Worm (Caenorhabditis elegans) whole organism, L1 larva: ENCODE data around the gene oac-1.

ENCODE experiments used
- alr-1 ChIP-seq: fragments of 200-800 bp; sonication (Bioruptor generic); optimal IDR thresholded peaks from 2 replicates; lab custom pipeline; 2018; ENCODE audit warnings: borderline replicate concordance, mild to moderate bottlenecking, missing genetic modification characterization, missing compliant biosample characterization
- ama-1 ChIP-seq: fragments of 150-350 bp; optimal IDR thresholded peaks from 2 replicates; lab custom pipeline; 2014
- ceh-82 ChIP-seq, 3 experiments: fragments of 150-350 bp in 1 of 3; sonication (generic microtip) in 2 of 3; optimal IDR thresholded peaks; 2 replicates each; lab custom pipeline; 2014 to 2017; ENCODE audit warnings: missing biosample characterization in 3 of 3, missing genetic modification characterization in 3 of 3
- ceh-90 ChIP-seq: sonication (generic microtip); optimal IDR thresholded peaks from 2 replicates; lab custom pipeline; 2016; ENCODE audit warnings: missing genetic modification characterization, missing compliant biosample characterization
- efl-1 ChIP-seq, 4 experiments: fragments of 150-350 bp; optimal IDR thresholded peaks in 3 of 4; peaks in 1 of 4; 1 replicate in 1 of 4; 2 replicates in 3 of 4; lab custom pipeline; 2014; ENCODE audit warnings: missing biosample characterization in 2 of 4, missing genetic modification characterization in 2 of 4, missing genetic modification reagents in 2 of 4
- elt-2 ChIP-seq: sonication (generic microtip); optimal IDR thresholded peaks from 2 replicates; lab custom pipeline; 2016; ENCODE audit warnings: missing genetic modification characterization, mild to moderate bottlenecking, inconsistent platforms, missing compliant biosample characterization, missing genetic modification reagents
- lin-35 ChIP-seq, 2 experiments: fragments of 150-350 bp; optimal IDR thresholded peaks; 2 replicates each; lab custom pipeline; 2014; ENCODE audit warnings: missing biosample characterization in 2 of 2, missing genetic modification characterization in 2 of 2, missing genetic modification reagents in 2 of 2
- mef-2 ChIP-seq: fragments of 150-350 bp; optimal IDR thresholded peaks from 2 replicates; lab custom pipeline; 2014; ENCODE audit warnings: missing biosample characterization, missing genetic modification characterization
- pag-3 ChIP-seq: sonication (generic microtip); optimal IDR thresholded peaks from 2 replicates; lab custom pipeline; 2017; ENCODE audit warnings: missing genetic modification characterization, mild to moderate bottlenecking, missing compliant biosample characterization, antibody characterized with exemption, borderline replicate concordance; ENCODE audit not compliant: insufficient read depth

DNA sequence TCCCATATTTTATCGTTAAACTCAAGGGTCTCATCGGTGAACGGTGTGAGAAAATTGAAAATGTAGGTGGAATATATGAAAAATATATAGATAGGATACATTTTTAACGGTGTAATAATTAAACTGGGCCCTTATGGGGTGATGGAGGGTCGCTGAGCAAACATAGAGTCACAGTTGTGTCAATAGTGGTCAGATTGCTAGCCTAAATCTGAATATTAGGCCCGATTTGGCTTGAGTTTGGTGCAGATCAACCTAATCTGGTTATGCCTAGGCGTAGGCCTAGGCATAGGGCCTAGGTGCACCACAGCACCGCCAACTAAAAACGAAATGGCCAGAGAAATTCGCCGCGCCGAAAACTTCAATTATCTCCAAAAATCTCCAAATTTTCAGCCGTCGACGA, 42.2 kb downstream of the oac-1 start, which contains the start of gene phy-4:
- no peak for TF ChIP-seq elt-2
- no peak for TF ChIP-seq alr-1 (tag; lab: Kevin White, UChicago)
- no peak for TF ChIP-seq pag-3 (tag; lab: Kevin White, UChicago)
- TF ChIP-seq ceh-90 (tag; lab: Kevin White, UChicago): no peak
- no peak for TF ChIP-seq ama-1 (lab: Kevin White, UChicago)
- TF ChIP-seq lin-35 (GFP tag; optimal IDR thresholded peaks at IDR 0.05; lab: Kevin White, UChicago): no peak
- no peak for TF ChIP-seq mef-2
- TF ChIP-seq ceh-82 (tag; optimal IDR thresholded peaks at IDR 0.05; lab: Kevin White, UChicago): no peak
- no peak for TF ChIP-seq efl-1 (optimal IDR thresholded peaks at IDR 0.05; lab: Kevin White, UChicago)
- TF ChIP-seq efl-1 (GFP tag; optimal IDR thresholded peaks at IDR 0.05 in 1 of 2; lab: Kevin White, UChicago): no peak
